Worm (Caenorhabditis elegans): Measurements from ENCODE around the gene dpy-3.

dpy-3 gene

DNA sequence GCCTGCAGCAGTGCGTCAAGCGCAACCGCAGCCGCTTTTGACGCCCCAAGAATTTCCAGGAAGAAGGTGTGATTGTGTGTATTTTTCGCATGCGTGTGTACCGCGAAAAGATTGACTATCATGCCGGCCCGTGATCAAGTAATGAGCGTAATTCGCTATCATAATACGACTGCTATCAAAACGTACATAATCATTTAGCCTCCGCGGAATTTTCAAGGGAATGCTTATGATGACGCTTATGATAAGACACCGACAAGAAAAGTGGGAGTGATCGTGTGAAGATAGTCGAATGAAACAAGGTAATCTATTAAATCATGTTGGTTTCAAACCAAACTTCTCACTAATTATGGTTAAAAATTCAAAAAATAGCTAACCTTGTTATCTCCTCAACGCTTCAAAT is 12.4 kb upstream of the dpy-3 start:
- TF ChIP-seq nhr-25 (tag; optimal IDR thresholded peaks at IDR 0.05) = peak; percentile 42
- TF ChIP-seq egl-5 (tag; optimal IDR thresholded peaks at IDR 0.05) = no peak
- TF ChIP-seq nhr-12 (tag; optimal IDR thresholded peaks at IDR 0.05) = no peak
- TF ChIP-seq tbx-2 (tag; optimal IDR thresholded peaks at IDR 0.05) = no peak
- peak; percentile 40 for TF ChIP-seq elt-2 (tag; optimal IDR thresholded peaks at IDR 0.05)
- TF ChIP-seq aly-2 (tag; optimal IDR thresholded peaks at IDR 0.05) = no peak

DNA sequence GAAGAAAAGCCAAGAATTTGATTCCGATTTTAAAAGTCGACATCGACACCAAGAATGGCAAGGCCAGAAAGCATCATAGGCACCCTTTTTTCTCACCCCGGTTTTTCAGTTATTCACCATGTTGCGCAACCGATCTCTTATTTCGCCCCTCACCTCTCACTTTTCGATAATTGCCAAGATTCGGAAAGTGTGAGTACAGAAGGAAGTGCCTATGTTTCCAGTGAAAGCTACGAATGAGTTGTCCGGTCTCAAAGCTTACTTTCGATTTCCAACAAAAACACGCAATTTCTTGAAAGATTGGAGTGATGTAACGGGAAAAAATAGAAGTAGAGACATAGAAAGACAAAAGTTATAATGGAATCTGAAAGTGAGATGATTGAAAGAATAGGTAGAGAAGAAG is 8.3 kb upstream of the dpy-3 start:
- TF ChIP-seq lin-15B (tag; optimal IDR thresholded peaks at IDR 0.05) (no peak), ceh-82 (tag; optimal IDR thresholded peaks at IDR 0.05) (no peak)

DNA sequence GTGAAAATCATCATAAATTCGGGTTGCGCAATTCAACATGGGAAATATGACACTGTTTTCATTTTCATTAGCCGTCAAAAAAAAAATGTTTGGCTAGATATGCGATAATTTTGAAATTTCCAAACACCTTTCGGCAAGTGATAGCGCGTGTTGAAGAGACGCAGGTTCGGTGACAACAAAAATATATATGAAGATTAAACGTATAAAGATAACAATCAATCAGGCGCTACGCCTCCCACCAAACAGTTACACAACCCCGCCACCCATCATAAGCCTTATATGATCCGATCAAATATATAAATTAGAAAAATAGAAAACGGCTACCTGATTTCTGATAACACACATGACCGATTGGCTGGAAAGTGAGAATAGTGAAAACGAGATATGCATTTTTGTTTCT is 6.6 kb upstream of the dpy-3 start:
- TF ChIP-seq ZK546.5 (tag; optimal IDR thresholded peaks at IDR 0.05) (no peak), unc-62 (GFP tag; optimal IDR thresholded peaks at IDR 0.05) (no peak), ztf-4 (tag; optimal IDR thresholded peaks at IDR 0.05) (no peak), R02D3.7 (tag; optimal IDR thresholded peaks at IDR 0.05) (no peak), lin-15B (tag; optimal IDR thresholded peaks at IDR 0.05) (no peak), fos-1 (tag; optimal IDR thresholded peaks at IDR 0.05) (no peak), nhr-237 (tag; optimal IDR thresholded peaks at IDR 0.05) (no peak), lsy-12 (tag; optimal IDR thresholded peaks at IDR 0.05) (no peak), tbx-2 (tag; optimal IDR thresholded peaks at IDR 0.05) (no peak), jun-1 (tag; optimal IDR thresholded peaks at IDR 0.05) (no peak), snpc-4 (tag; optimal IDR thresholded peaks at IDR 0.05) (no peak), nhr-43 (tag; optimal IDR thresholded peaks at IDR 0.05; ENCODE audit: poor library complexity, severe bottlenecking) (no peak), pqm-1 (tag; optimal IDR thresholded peaks at IDR 0.05) (no peak), nfya-1 (tag; optimal IDR thresholded peaks at IDR 0.05; ENCODE audit: insufficient read depth) (no peak)

ce11 chrX:2150006-2150405 is 4.6 kb upstream of the dpy-3 start, which contains the start of gene npax-2:
Gene npax-2 (minus strand): TSS chrX:2150106.
- TF ChIP-seq tbx-2 (tag; optimal IDR thresholded peaks at IDR 0.05) = no peak
- no peak for TF ChIP-seq nhr-43 (tag; optimal IDR thresholded peaks at IDR 0.05; ENCODE audit: poor library complexity, severe bottlenecking)
- no peak for TF ChIP-seq ZK546.5 (tag; optimal IDR thresholded peaks at IDR 0.05)
- no peak for TF ChIP-seq skn-1 (tag; optimal IDR thresholded peaks at IDR 0.05)
- no peak for TF ChIP-seq elt-2 (tag; optimal IDR thresholded peaks at IDR 0.05)
- TF ChIP-seq fos-1 (tag; optimal IDR thresholded peaks at IDR 0.05) = no peak
- no peak for TF ChIP-seq snpc-4 (tag; optimal IDR thresholded peaks at IDR 0.05)

DNA sequence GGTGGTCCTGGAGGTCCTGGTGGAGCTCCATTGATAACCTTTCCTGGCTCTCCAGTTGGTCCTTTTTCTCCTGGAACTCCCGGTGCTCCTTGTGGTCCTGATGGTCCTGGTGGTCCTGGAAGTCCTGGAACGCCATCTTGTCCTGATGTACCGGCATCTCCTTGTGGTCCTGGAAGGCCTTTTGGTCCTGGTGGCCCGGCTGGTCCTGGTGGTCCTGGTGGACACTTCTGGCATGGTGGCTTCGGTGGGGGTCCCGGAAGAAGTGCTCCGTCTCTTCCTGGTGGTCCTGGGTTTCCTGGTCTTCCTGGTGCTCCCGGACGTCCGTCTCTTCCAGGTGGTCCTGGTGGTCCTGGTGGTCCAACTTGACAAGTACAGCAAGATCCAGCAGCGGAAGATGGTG is 572 bp downstream of the dpy-3 start:
- no peak for TF ChIP-seq nfya-1 (tag; optimal IDR thresholded peaks at IDR 0.05; ENCODE audit: insufficient read depth)
- TF ChIP-seq mml-1 (tag; optimal IDR thresholded peaks at IDR 0.05) = no peak
- TF ChIP-seq skn-1 (tag; optimal IDR thresholded peaks at IDR 0.05) = no peak
- no peak for TF ChIP-seq eor-1 (tag; optimal IDR thresholded peaks at IDR 0.05)

DNA sequence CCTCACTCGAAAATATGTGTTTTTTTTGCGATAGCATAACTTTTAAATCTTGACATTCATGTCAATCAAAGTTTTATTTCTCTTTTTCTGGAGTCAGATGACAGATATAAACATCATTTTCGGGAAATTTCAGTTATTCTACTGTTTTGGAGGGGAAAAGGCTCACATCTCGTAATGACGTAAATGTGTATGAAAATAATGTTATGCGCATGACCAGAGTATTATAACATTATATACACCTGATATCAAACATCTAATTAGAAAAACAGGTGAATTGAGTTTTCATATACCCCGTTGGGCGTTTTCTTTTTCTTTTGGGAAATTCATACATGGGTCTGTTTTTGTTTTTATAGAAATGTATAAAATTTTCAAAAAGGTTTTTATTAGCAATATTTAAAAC is 1.2 kb downstream of the dpy-3 start:
- TF ChIP-seq nhr-76 (tag; optimal IDR thresholded peaks at IDR 0.05) (no peak), nhr-43 (tag; optimal IDR thresholded peaks at IDR 0.05; ENCODE audit: poor library complexity, severe bottlenecking) (peak; percentile 34), nhr-23 (tag; optimal IDR thresholded peaks at IDR 0.05) (peak; percentile 89)

DNA sequence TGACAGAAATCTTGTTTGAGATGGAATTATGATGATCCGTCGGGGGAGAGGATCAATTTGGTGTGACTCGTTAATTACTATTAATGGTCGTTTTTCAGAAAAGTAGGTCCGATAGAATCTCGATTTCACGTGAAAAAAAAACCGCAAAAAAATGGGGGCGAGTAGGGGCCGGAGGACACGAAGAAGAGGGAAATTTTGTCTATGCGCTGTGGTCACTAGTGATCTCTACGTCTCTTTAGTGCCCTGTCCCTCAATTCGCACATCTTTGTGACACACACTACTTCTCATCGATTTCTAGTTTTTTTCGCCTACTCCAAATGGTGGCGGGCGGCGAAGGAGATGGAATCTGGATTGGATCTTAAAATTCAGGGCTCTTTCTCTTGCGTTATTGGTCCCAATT is 4.8 kb downstream of the dpy-3 start:
- peak; percentile 46 for TF ChIP-seq hmg-11 (tag; optimal IDR thresholded peaks at IDR 0.05)
- TF ChIP-seq mml-1 (tag; optimal IDR thresholded peaks at IDR 0.05) = no peak
- TF ChIP-seq nfya-1 (tag; optimal IDR thresholded peaks at IDR 0.05; ENCODE audit: insufficient read depth) = peak; percentile 40
- no peak for TF ChIP-seq ama-1 (optimal IDR thresholded peaks at IDR 0.05)

DNA sequence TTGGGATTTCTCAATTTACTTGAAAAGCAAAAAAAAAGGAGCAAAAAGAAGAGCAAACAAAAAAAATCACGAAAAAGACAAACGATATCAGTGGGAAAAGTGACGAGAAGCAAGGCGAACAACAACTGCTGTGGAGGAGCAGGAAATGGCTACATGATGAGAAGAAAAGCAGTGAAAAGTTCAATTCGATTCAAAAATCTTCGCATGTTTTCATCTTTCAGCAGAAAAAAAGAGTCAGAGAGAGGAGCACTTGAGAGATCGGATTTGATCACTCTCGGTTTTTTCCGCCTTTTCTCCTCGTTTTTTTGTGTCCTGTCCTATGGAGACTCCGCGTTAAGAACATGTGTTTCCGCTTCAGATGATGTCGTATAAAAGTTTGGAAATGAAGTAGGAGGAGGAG is 6.5 kb downstream of the dpy-3 start:
- no peak for TF ChIP-seq R02D3.7 (tag; optimal IDR thresholded peaks at IDR 0.05)
- TF ChIP-seq zag-1 (tag; optimal IDR thresholded peaks at IDR 0.05) = no peak
- no peak for TF ChIP-seq unc-62 (GFP tag; optimal IDR thresholded peaks at IDR 0.05)
- TF ChIP-seq nhr-28 (tag; optimal IDR thresholded peaks at IDR 0.05) = no peak
- TF ChIP-seq ztf-4 (tag; optimal IDR thresholded peaks at IDR 0.05) = no peak
- TF ChIP-seq nfya-1 (tag; optimal IDR thresholded peaks at IDR 0.05; ENCODE audit: insufficient read depth) = peak; percentile 16
- no peak for TF ChIP-seq nhr-12 (tag; optimal IDR thresholded peaks at IDR 0.05)
- TF ChIP-seq fkh-10 (GFP tag; optimal IDR thresholded peaks at IDR 0.05) = peak; percentile 55
- TF ChIP-seq nhr-23 (tag; optimal IDR thresholded peaks at IDR 0.05) = no peak
